Fruit fly (Drosophila melanogaster): ENCODE data around the gene Ca-beta.

- TF ChIP-seq Mnt (GFP tag; optimal IDR thresholded peaks at IDR 0.05) (no peak), CG12768 (GFP tag; optimal IDR thresholded peaks at IDR 0.05) (no peak), CG14711 (tag; optimal IDR thresholded peaks at IDR 0.05) (no peak), Crg-1 (GFP tag; optimal IDR thresholded peaks at IDR 0.05) (no peak), CG7045 (GFP tag; optimal IDR thresholded peaks at IDR 0.05) (no peak)
Measured at dm6 chr2L:11192691-11193090, 10.7 kb downstream of the Ca-beta start.

All from whole organism, adult.